Worm (Caenorhabditis elegans): ENCODE measurements around the gene ipla-2.

- TF ChIP-seq lsy-2 (tag; optimal IDR thresholded peaks at IDR 0.05) (no peak), mls-2 (tag; optimal IDR thresholded peaks at IDR 0.05) (no peak), hlh-1 (tag; optimal IDR thresholded peaks at IDR 0.05) (no peak), ceh-83 (GFP tag; optimal IDR thresholded peaks at IDR 0.05) (no peak), flh-1 (GFP tag; optimal IDR thresholded peaks at IDR 0.05) (no peak), nhr-28 (tag; optimal IDR thresholded peaks at IDR 0.05) (no peak), lin-13 (tag; optimal IDR thresholded peaks at IDR 0.05) (no peak), unc-62 (GFP tag; optimal IDR thresholded peaks at IDR 0.05) (no peak), snpc-4 (tag; optimal IDR thresholded peaks at IDR 0.05) (no peak)
These were observed 15.7 kb downstream of the ipla-2 start, which contains the start of gene dpy-22 for ce11 chrX:9822173-9822572.
